Worm (Caenorhabditis elegans) whole organism, late embryonic: ENCODE data around the gene F59E11.5.

Experiments
- C08G9.2 ChIP-seq: sonication (generic microtip); optimal IDR thresholded peaks from 2 replicates; lab custom pipeline; 2016; ENCODE audit warnings: mild to moderate bottlenecking, missing genetic modification characterization, moderate library complexity, missing compliant biosample characterization
- ceh-22 ChIP-seq: sonication (generic microtip); optimal IDR thresholded peaks from 2 replicates; lab custom pipeline; 2017; ENCODE audit warnings: missing biosample characterization, missing genetic modification characterization
- ceh-34 ChIP-seq: sonication (generic microtip); optimal IDR thresholded peaks from 2 replicates; lab custom pipeline; 2016; ENCODE audit warnings: mild to moderate bottlenecking, missing genetic modification characterization, missing compliant biosample characterization
- madf-2 ChIP-seq: sonication (generic microtip); optimal IDR thresholded peaks from 2 replicates; lab custom pipeline; 2017; ENCODE audit warnings: missing genetic modification characterization, missing compliant biosample characterization
- pax-1 ChIP-seq: fragments of 150-350 bp; optimal IDR thresholded peaks from 2 replicates; lab custom pipeline; 2014; ENCODE audit warnings: missing biosample characterization, missing genetic modification characterization
- pha-4 ChIP-seq: fragments of 150-350 bp; optimal IDR thresholded peaks from 2 replicates; lab custom pipeline; 2018; ENCODE audit warnings: missing biosample characterization, missing genetic modification reagents, missing genetic modification characterization
- rnt-1 ChIP-seq: sonication (generic microtip); optimal IDR thresholded peaks from 2 replicates; lab custom pipeline; 2016; ENCODE audit warnings: missing genetic modification characterization, missing compliant biosample characterization
- unc-55 ChIP-seq: sonication (generic microtip); optimal IDR thresholded peaks from 2 replicates; lab custom pipeline; 2017; ENCODE audit warnings: missing biosample characterization, missing genetic modification reagents, missing genetic modification characterization

ce11 chrV:8994801-8995200 lies at the start of gene F59E11.5:
- no peak for TF ChIP-seq unc-55 (GFP tag; lab: Kevin White, UChicago)
- no peak for TF ChIP-seq rnt-1
- TF ChIP-seq madf-2 (tag; lab: Kevin White, UChicago) = no peak
- TF ChIP-seq pax-1 (tag; lab: Kevin White, UChicago) = no peak
- no peak for TF ChIP-seq pha-4 (tag; lab: Kevin White, UChicago)
- no peak for TF ChIP-seq ceh-22 (tag; lab: Kevin White, UChicago)
- no peak for TF ChIP-seq C08G9.2 (tag; lab: Kevin White, UChicago)
- TF ChIP-seq ceh-34 (tag; lab: Kevin White, UChicago) = no peak
